Worm (Caenorhabditis elegans): Measurements from ENCODE around the gene nhr-50.

- TF ChIP-seq R02D3.7 (tag; optimal IDR thresholded peaks at IDR 0.05) (no peak), nhr-28 (tag; optimal IDR thresholded peaks at IDR 0.05) (no peak), ztf-4 (tag; optimal IDR thresholded peaks at IDR 0.05) (no peak), elt-2 (tag; optimal IDR thresholded peaks at IDR 0.05) (no peak), elt-3 (tag; optimal IDR thresholded peaks at IDR 0.05) (no peak), nhr-11 (tag; optimal IDR thresholded peaks at IDR 0.05) (no peak), tbx-2 (tag; optimal IDR thresholded peaks at IDR 0.05) (no peak)
These were observed 41.0 kb downstream of the nhr-50 start for ce11 chrV:15959456-15959855.

Data from whole organism, L3 larva.